Worm (Caenorhabditis elegans): ENCODE data around the gene C38C3.4.

Gene C38C3.4

ce11 chrV:1499140-1499539 lies 17.3 kb downstream of the C38C3.4 start, which contains the start of gene sru-27:
sru-27 (plus strand) TSS chrV:1499440.
- TF ChIP-seq ref-1 (GFP tag; conservative IDR thresholded peaks at IDR 0.05) = no peak

ce11 chrV:1505995-1506394 lies 24.2 kb downstream of the C38C3.4 start, which contains the start of gene sru-28:
sru-28 (plus strand) TSS chrV:1506295.
- TF ChIP-seq T22C8.4 (GFP tag; IDR thresholded peaks at IDR 0.05) (no peak), flt-1 (GFP tag; IDR thresholded peaks at IDR 0.05) (no peak), ztf-29 (GFP tag; IDR thresholded peaks at IDR 0.05) (no peak), tab-1 (GFP tag; IDR thresholded peaks at IDR 0.05) (no peak), ztf-23 (GFP tag; IDR thresholded peaks at IDR 0.05) (no peak), ref-1 (GFP tag; conservative IDR thresholded peaks at IDR 0.05) (no peak), cog-1 (tag; optimal IDR thresholded peaks at IDR 0.05) (no peak)

- TF ChIP-seq tab-1 (GFP tag; IDR thresholded peaks at IDR 0.05) (no peak), ztf-23 (GFP tag; IDR thresholded peaks at IDR 0.05) (no peak)
Observed at ce11 chrV:1511537-1511936, 29.7 kb downstream of the C38C3.4 start, which contains the start of gene nhr-260. nhr-260 (minus strand) TSS chrV:1511637.

- no peak for TF ChIP-seq tab-1 (GFP tag; IDR thresholded peaks at IDR 0.05)
Observed at ce11 chrV:1521845-1522244, 40.0 kb downstream of the C38C3.4 start, which contains the start of gene str-240. str-240 (minus strand) TSS chrV:1521945.

ce11 chrV:1522485-1522884 lies 40.6 kb downstream of the C38C3.4 start, which contains the start of gene str-243:
str-243 (plus strand) TSS chrV:1522785.
- TF ChIP-seq flt-1 (GFP tag; IDR thresholded peaks at IDR 0.05) (no peak), cog-1 (tag; optimal IDR thresholded peaks at IDR 0.05) (no peak), ztf-23 (GFP tag; IDR thresholded peaks at IDR 0.05) (no peak), ref-1 (GFP tag; conservative IDR thresholded peaks at IDR 0.05) (no peak), ztf-29 (GFP tag; IDR thresholded peaks at IDR 0.05) (no peak), med-1 (GFP tag; optimal IDR thresholded peaks at IDR 0.05; ENCODE audit: insufficient read depth) (no peak)

ce11 chrV:1527985-1528384 lies 46.1 kb downstream of the C38C3.4 start, which contains the start of gene str-236:
str-236 (minus strand) TSS chrV:1528085.
- TF ChIP-seq cog-1 (tag; optimal IDR thresholded peaks at IDR 0.05) = no peak
- no peak for TF ChIP-seq klf-2 (GFP tag; conservative IDR thresholded peaks at IDR 0.05)
- TF ChIP-seq ztf-29 (GFP tag; IDR thresholded peaks at IDR 0.05) = no peak
- no peak for TF ChIP-seq med-1 (GFP tag; optimal IDR thresholded peaks at IDR 0.05; ENCODE audit: insufficient read depth)
- no peak for TF ChIP-seq ref-1 (GFP tag; conservative IDR thresholded peaks at IDR 0.05)
- TF ChIP-seq ztf-23 (GFP tag; IDR thresholded peaks at IDR 0.05) = no peak
- no peak for TF ChIP-seq tab-1 (GFP tag; IDR thresholded peaks at IDR 0.05)
- no peak for TF ChIP-seq T22C8.4 (GFP tag; IDR thresholded peaks at IDR 0.05)
- no peak for TF ChIP-seq flt-1 (GFP tag; IDR thresholded peaks at IDR 0.05)

- no peak for TF ChIP-seq klf-2 (GFP tag; conservative IDR thresholded peaks at IDR 0.05)
- no peak for TF ChIP-seq T22C8.4 (GFP tag; IDR thresholded peaks at IDR 0.05)
- no peak for TF ChIP-seq cog-1 (tag; optimal IDR thresholded peaks at IDR 0.05)
- TF ChIP-seq flt-1 (GFP tag; IDR thresholded peaks at IDR 0.05) = no peak
- no peak for TF ChIP-seq ref-1 (GFP tag; conservative IDR thresholded peaks at IDR 0.05)
- no peak for TF ChIP-seq ztf-23 (GFP tag; IDR thresholded peaks at IDR 0.05)
- no peak for TF ChIP-seq tab-1 (GFP tag; IDR thresholded peaks at IDR 0.05)
- no peak for TF ChIP-seq ztf-29 (GFP tag; IDR thresholded peaks at IDR 0.05)
- no peak for TF ChIP-seq med-1 (GFP tag; optimal IDR thresholded peaks at IDR 0.05; ENCODE audit: insufficient read depth)
Observed at ce11 chrV:1531159-1531558, 49.3 kb downstream of the C38C3.4 start, which contains the start of gene K02H11.4. K02H11.4 (minus strand) TSS chrV:1531259.

ce11 chrV:1532455-1532854 lies 50.6 kb downstream of the C38C3.4 start:
- TF ChIP-seq ztf-23 (GFP tag; IDR thresholded peaks at IDR 0.05) (no peak), ztf-29 (GFP tag; IDR thresholded peaks at IDR 0.05) (no peak), T22C8.4 (GFP tag; IDR thresholded peaks at IDR 0.05) (no peak), flt-1 (GFP tag; IDR thresholded peaks at IDR 0.05) (no peak), cog-1 (tag; optimal IDR thresholded peaks at IDR 0.05) (no peak)

Data from whole organism, midembryonic.